Fruit fly (Drosophila melanogaster): ENCODE data around the gene CG10175.

dm6 chr3R:23508304-23508703 is 22.5 kb downstream of the CG10175 start:
- TF ChIP-seq CG9609 (GFP tag; optimal IDR thresholded peaks at IDR 0.05) = no peak
- TF ChIP-seq CG10543 (GFP tag; optimal IDR thresholded peaks at IDR 0.05) = no peak
- no peak for TF ChIP-seq CG1603 (tag; optimal IDR thresholded peaks at IDR 0.05)
- TF ChIP-seq Mad (GFP tag; optimal IDR thresholded peaks at IDR 0.05) = no peak
- TF ChIP-seq CG4328 (GFP tag; optimal IDR thresholded peaks at IDR 0.05) = no peak
- no peak for TF ChIP-seq ato (GFP tag; IDR thresholded peaks at IDR 0.05; ENCODE audit: partially characterized antibody)
- TF ChIP-seq Gug (GFP tag; IDR thresholded peaks at IDR 0.05) = no peak
- no peak for TF ChIP-seq CG8388 (GFP tag; optimal IDR thresholded peaks at IDR 0.05)
- no peak for TF ChIP-seq HmgD (GFP tag; optimal IDR thresholded peaks at IDR 0.05)
- no peak for TF ChIP-seq CG34224 (GFP tag; IDR thresholded peaks at IDR 0.05; ENCODE audit: partially characterized antibody)
- TF ChIP-seq psq (GFP tag; optimal IDR thresholded peaks at IDR 0.05) = no peak
